Worm (Caenorhabditis elegans) whole organism, late embryonic: ENCODE data around the gene fbxa-10.

ENCODE experiments used
- C38D4.7 ChIP-seq: fragments of 200-800 bp; sonication (Bioruptor generic); optimal IDR thresholded peaks from 2 replicates; lab custom pipeline; 2018; ENCODE audit warnings: mild to moderate bottlenecking, missing genetic modification characterization, moderate library complexity, missing compliant biosample characterization
- dmd-4 ChIP-seq: sonication (generic microtip); optimal IDR thresholded peaks from 2 replicates; lab custom pipeline; 2016; ENCODE audit warnings: borderline replicate concordance, missing genetic modification characterization, missing compliant biosample characterization
- dve-1 ChIP-seq: sonication (generic microtip); optimal IDR thresholded peaks from 2 replicates; lab custom pipeline; 2017; ENCODE audit warnings: antibody characterized with exemption, mild to moderate bottlenecking, missing genetic modification characterization, missing compliant biosample characterization
- unc-42 ChIP-seq: sonication (generic microtip); optimal IDR thresholded peaks from 2 replicates; lab custom pipeline; 2016; ENCODE audit warnings: missing genotype, missing genetic modification characterization, missing compliant biosample characterization

ce11 chrIII:950472-950871 is 1.7 kb upstream of the fbxa-10 start, which contains the start of the genes fbxa-67 and fbxa-11:
- no peak for TF ChIP-seq dmd-4
- no peak for TF ChIP-seq dve-1
- TF ChIP-seq C38D4.7 (GFP tag; lab: Kevin White, UChicago): no peak
- TF ChIP-seq unc-42 (tag; lab: Kevin White, UChicago): no peak
